Worm (Caenorhabditis elegans) whole organism, late embryonic: ENCODE data around the gene C55A6.1.
A peak's percentile ranks its signal among the peaks of the same experiment; 100 is the strongest.

Experiments used
- C08G9.2 ChIP-seq: sonication (generic microtip); optimal IDR thresholded peaks from 2 replicates; lab custom pipeline; 2016; ENCODE audit warnings: mild to moderate bottlenecking, missing genetic modification characterization, moderate library complexity, missing compliant biosample characterization
- C38D4.7 ChIP-seq: fragments of 200-800 bp; sonication (Bioruptor generic); optimal IDR thresholded peaks from 2 replicates; lab custom pipeline; 2018; ENCODE audit warnings: mild to moderate bottlenecking, missing genetic modification characterization, moderate library complexity, missing compliant biosample characterization
- F13H6.1 ChIP-seq: sonication (generic microtip); optimal IDR thresholded peaks from 2 replicates; lab custom pipeline; 2016; ENCODE audit warnings: missing genetic modification characterization, missing compliant biosample characterization
- K02D7.2 ChIP-seq: sonication (generic microtip); optimal IDR thresholded peaks from 2 replicates; lab custom pipeline; 2017; ENCODE audit warnings: mild to moderate bottlenecking, missing genetic modification characterization, missing compliant biosample characterization
- T23F11.4 ChIP-seq: fragments of 200-800 bp; sonication (Bioruptor generic); optimal IDR thresholded peaks from 2 replicates; lab custom pipeline; 2018; ENCODE audit warnings: mild to moderate bottlenecking, missing genetic modification characterization, missing compliant biosample characterization
- Y22D7AL.16 ChIP-seq: sonication (generic microtip); optimal IDR thresholded peaks from 2 replicates; lab custom pipeline; 2016; ENCODE audit warnings: missing genetic modification characterization, missing compliant biosample characterization
- ceh-18 ChIP-seq: sonication (generic microtip); optimal IDR thresholded peaks from 2 replicates; lab custom pipeline; 2016; ENCODE audit warnings: missing genetic modification characterization, missing compliant biosample characterization
- ceh-31 ChIP-seq: sonication (generic microtip); optimal IDR thresholded peaks from 2 replicates; lab custom pipeline; 2016; ENCODE audit warnings: missing genetic modification characterization, missing compliant biosample characterization
- ceh-48 ChIP-seq: sonication (generic microtip); optimal IDR thresholded peaks from 2 replicates; lab custom pipeline; 2016; ENCODE audit warnings: missing genetic modification characterization, inconsistent platforms, missing compliant biosample characterization
- ceh-9 ChIP-seq: sonication (generic microtip); optimal IDR thresholded peaks from 2 replicates; lab custom pipeline; 2016; ENCODE audit warnings: mild to moderate bottlenecking, missing genetic modification characterization, inconsistent platforms, missing compliant biosample characterization
- che-1 ChIP-seq: sonication (generic microtip); optimal IDR thresholded peaks from 2 replicates; lab custom pipeline; 2016; ENCODE audit warnings: mild to moderate bottlenecking, missing genetic modification characterization, missing compliant biosample characterization
- elt-2 ChIP-seq: sonication (generic microtip); optimal IDR thresholded peaks from 2 replicates; lab custom pipeline; 2016; ENCODE audit warnings: missing genetic modification reagents, missing genetic modification characterization, missing compliant biosample characterization
- elt-4 ChIP-seq: sonication (generic microtip); optimal IDR thresholded peaks from 2 replicates; lab custom pipeline; 2016; ENCODE audit warnings: missing genetic modification characterization, missing compliant biosample characterization
- ets-4 ChIP-seq: sonication (generic microtip); optimal IDR thresholded peaks from 2 replicates; lab custom pipeline; 2016; ENCODE audit warnings: missing genetic modification characterization, missing compliant biosample characterization
- fax-1 ChIP-seq: sonication (generic microtip); optimal IDR thresholded peaks from 2 replicates; lab custom pipeline; 2016; ENCODE audit warnings: missing genotype, missing genetic modification characterization, missing compliant biosample characterization
- fkh-10 ChIP-seq: fragments of 150-350 bp; optimal IDR thresholded peaks from 2 replicates; lab custom pipeline; 2014; ENCODE audit warnings: missing biosample characterization, missing genetic modification reagents, missing genetic modification characterization
- fkh-6 ChIP-seq: sonication (generic microtip); optimal IDR thresholded peaks from 2 replicates; lab custom pipeline; 2016; ENCODE audit warnings: missing genetic modification characterization, missing compliant biosample characterization
- hlh-15 ChIP-seq: sonication (generic microtip); optimal IDR thresholded peaks from 2 replicates; lab custom pipeline; 2016; ENCODE audit warnings: missing genetic modification characterization, missing compliant biosample characterization
- hlh-30 ChIP-seq: sonication (generic microtip); optimal IDR thresholded peaks from 2 replicates; lab custom pipeline; 2017; ENCODE audit warnings: antibody characterized with exemption, missing genetic modification characterization, missing compliant biosample characterization; ENCODE audit not compliant: insufficient read depth
- hlh-8 ChIP-seq: sonication (generic microtip); optimal IDR thresholded peaks from 2 replicates; lab custom pipeline; 2016; ENCODE audit warnings: missing genotype, missing genetic modification characterization, missing compliant biosample characterization
- lim-6 ChIP-seq: sonication (generic microtip); optimal IDR thresholded peaks from 2 replicates; lab custom pipeline; 2016; ENCODE audit warnings: missing genetic modification characterization, missing compliant biosample characterization
- nfya-1 ChIP-seq: sonication (generic microtip); optimal IDR thresholded peaks from 2 replicates; lab custom pipeline; 2017; ENCODE audit warnings: missing genetic modification characterization, mild to moderate bottlenecking, missing compliant biosample characterization, antibody characterized with exemption, moderate library complexity
- npax-4 ChIP-seq: sonication (generic microtip); optimal IDR thresholded peaks from 2 replicates; lab custom pipeline; 2016; ENCODE audit warnings: missing genetic modification characterization, missing compliant biosample characterization
- pqm-1 ChIP-seq: sonication (generic microtip); optimal IDR thresholded peaks from 2 replicates; lab custom pipeline; 2016; ENCODE audit warnings: missing genetic modification characterization, missing compliant biosample characterization
- ref-2 ChIP-seq: sonication (generic microtip); optimal IDR thresholded peaks from 2 replicates; lab custom pipeline; 2016; ENCODE audit warnings: missing genetic modification characterization, missing compliant biosample characterization
- rnt-1 ChIP-seq: sonication (generic microtip); optimal IDR thresholded peaks from 2 replicates; lab custom pipeline; 2016; ENCODE audit warnings: missing genetic modification characterization, missing compliant biosample characterization
- sdc-2 ChIP-seq: sonication (generic microtip); optimal IDR thresholded peaks from 2 replicates; lab custom pipeline; 2016; ENCODE audit warnings: missing genotype, missing genetic modification characterization, missing compliant biosample characterization
- sox-2 ChIP-seq: fragments of 200-800 bp; sonication (Bioruptor generic); IDR thresholded peaks from 2 replicates; pipeline ENCODE4 v1.3.6; 2022; ENCODE audit warnings: missing genetic modification reagents, missing genetic modification characterization, missing compliant biosample characterization
- sox-4 ChIP-seq: sonication (generic microtip); optimal IDR thresholded peaks from 2 replicates; lab custom pipeline; 2017; ENCODE audit warnings: mild to moderate bottlenecking, missing genetic modification characterization, inconsistent platforms, missing compliant biosample characterization
- tbx-2 ChIP-seq: sonication (generic microtip); optimal IDR thresholded peaks from 2 replicates; lab custom pipeline; 2016; ENCODE audit warnings: missing genetic modification characterization, missing compliant biosample characterization
- unc-3 ChIP-seq, 2 experiments: fragments of 200-800 bp in 1 of 2; sonication (Bioruptor generic) in 1 of 2; sonication (generic microtip) in 1 of 2; conservative IDR thresholded peaks in 1 of 2; optimal IDR thresholded peaks in 1 of 2; 2 replicates each; pipeline versions ENCODE4 v1.3.6 to Lab custom; 2016 to 2022; ENCODE audit warnings: missing compliant biosample characterization in 2 of 2, missing genetic modification characterization in 2 of 2, missing genetic modification reagents in 1 of 2
- unc-55 ChIP-seq: sonication (generic microtip); optimal IDR thresholded peaks from 2 replicates; lab custom pipeline; 2017; ENCODE audit warnings: missing biosample characterization, missing genetic modification reagents, missing genetic modification characterization
- zip-5 ChIP-seq: sonication (generic microtip); optimal IDR thresholded peaks from 2 replicates; lab custom pipeline; 2016; ENCODE audit warnings: missing genetic modification characterization, missing compliant biosample characterization
- ztf-16 ChIP-seq: sonication (generic microtip); optimal IDR thresholded peaks from 2 replicates; lab custom pipeline; 2017; ENCODE audit warnings: missing genetic modification characterization, missing compliant biosample characterization

The C55A6.1 gene

DNA sequence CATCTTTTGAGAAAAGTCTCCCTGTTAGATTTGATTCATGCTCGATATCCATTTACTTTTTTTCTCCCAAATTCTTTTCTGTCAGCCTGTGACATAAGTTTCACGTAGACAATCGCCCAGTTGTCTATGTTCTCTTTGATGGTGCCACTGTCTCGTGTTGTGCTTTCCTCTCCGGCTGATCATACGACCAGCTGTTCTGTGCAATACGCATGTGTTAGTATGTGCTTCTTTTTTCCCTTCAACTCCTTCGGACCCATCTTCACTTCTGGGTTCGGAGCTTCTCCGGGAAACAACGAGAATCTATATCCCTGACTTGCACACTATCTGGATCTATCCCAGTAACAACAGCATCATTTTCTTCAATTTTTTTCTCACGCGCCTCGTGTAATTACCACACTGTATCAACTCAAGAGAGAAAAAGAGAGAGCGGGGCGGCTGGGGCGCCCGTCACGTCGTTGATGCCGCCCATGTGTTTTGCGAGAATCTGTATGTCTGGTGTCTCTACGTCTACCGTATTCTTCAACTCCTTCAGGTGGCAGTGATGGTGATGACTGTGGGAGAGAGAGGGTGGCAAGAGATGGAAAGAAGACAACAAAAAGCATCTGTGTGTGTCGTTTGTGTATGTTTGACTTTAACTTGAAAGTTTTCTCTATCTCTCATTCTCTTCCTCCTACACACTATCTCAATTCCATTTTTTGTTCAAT lies 27.2 kb upstream of the C55A6.1 start:
- TF ChIP-seq K02D7.2 (tag; lab: Kevin White, UChicago) (no peak), T23F11.4 (peak; percentile 18), rnt-1 (tag; lab: Kevin White, UChicago) (peak; percentile 55), F13H6.1 (tag; lab: Kevin White, UChicago) (peak; percentile 6), pqm-1 (tag; lab: Kevin White, UChicago) (peak; percentile 4), tbx-2 (tag; lab: Kevin White, UChicago) (peak; percentile 55), ztf-16 (tag; lab: Kevin White, UChicago) (peak; percentile 30), ceh-31 (tag; lab: Kevin White, UChicago) (peak; percentile 44), unc-3 (GFP tag; conservative IDR thresholded peaks at IDR 0.05; lab: Robert Waterston, UW) (no peak), unc-3 (tag; optimal IDR thresholded peaks at IDR 0.05; lab: Kevin White, UChicago) (no peak), che-1 (tag; lab: Kevin White, UChicago) (no peak), hlh-8 (tag; lab: Kevin White, UChicago) (peak; percentile 92), sox-4 (tag; lab: Kevin White, UChicago) (no peak), C08G9.2 (tag; lab: Kevin White, UChicago) (peak; percentile 22), sdc-2 (tag; lab: Kevin White, UChicago) (peak; percentile 30), ets-4 (tag; lab: Kevin White, UChicago) (peak; percentile 33), ceh-18 (peak; percentile 96), sox-2 (GFP tag; lab: Robert Waterston, UW) (no peak), hlh-30 (tag; lab: Kevin White, UChicago) (peak; percentile 32), unc-55 (GFP tag; lab: Kevin White, UChicago) (peak; percentile 29)

DNA sequence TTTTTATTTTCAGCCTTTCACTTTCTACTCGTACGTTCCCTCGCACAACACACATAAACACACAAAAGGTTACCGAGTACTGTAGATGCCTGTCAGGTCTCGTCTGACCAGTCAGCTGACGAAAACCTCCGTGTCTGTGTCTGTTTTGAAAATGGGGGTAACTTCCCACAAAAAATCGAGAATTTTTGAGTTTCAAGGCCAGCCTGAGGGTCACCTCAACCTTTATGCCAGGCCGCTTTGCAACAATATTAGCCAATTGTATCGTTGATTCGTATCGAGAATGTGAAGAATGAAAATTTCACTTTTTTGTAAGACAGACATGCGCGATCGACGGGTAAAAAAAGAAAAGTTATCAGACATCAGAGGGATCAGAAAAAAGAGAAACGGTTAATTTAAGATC lies 26.3 kb upstream of the C55A6.1 start:
- TF ChIP-seq elt-4 (tag; lab: Kevin White, UChicago) (no peak), fkh-6 (tag; lab: Kevin White, UChicago) (no peak), lim-6 (tag; lab: Kevin White, UChicago) (no peak), npax-4 (tag; lab: Kevin White, UChicago) (no peak), nfya-1 (tag; lab: Kevin White, UChicago) (no peak), hlh-15 (tag; lab: Kevin White, UChicago) (no peak), C38D4.7 (no peak), pqm-1 (tag; lab: Kevin White, UChicago) (no peak), elt-2 (tag; lab: Kevin White, UChicago) (no peak), sdc-2 (tag; lab: Kevin White, UChicago) (no peak), ceh-9 (tag; lab: Kevin White, UChicago) (no peak), Y22D7AL.16 (no peak)

DNA sequence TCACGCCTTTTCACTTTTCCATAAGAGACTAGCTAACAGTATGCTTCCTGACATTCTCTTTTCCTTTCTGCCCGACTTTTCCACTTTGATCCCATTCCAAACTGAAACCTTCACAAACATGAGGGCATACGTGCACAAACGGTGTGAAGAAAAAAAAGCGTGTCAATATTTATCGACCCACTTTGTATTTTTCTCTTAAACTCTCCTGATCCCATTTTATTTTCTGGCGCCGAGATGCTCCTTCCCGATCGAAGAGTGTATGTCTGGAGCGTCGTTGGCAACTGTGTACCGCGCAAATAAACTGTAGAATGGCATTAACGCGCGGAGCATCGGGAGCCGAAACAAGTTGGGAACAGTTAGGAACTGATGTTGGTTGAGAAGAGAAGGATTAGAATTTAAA lies 24.8 kb upstream of the C55A6.1 start:
- TF ChIP-seq ztf-16 (tag; lab: Kevin White, UChicago) = no peak
- peak; percentile 6 for TF ChIP-seq ceh-18
- no peak for TF ChIP-seq ceh-48 (tag; lab: Kevin White, UChicago)
- TF ChIP-seq fkh-10 (GFP tag; lab: Kevin White, UChicago) = no peak
- no peak for TF ChIP-seq fax-1 (tag; lab: Kevin White, UChicago)

DNA sequence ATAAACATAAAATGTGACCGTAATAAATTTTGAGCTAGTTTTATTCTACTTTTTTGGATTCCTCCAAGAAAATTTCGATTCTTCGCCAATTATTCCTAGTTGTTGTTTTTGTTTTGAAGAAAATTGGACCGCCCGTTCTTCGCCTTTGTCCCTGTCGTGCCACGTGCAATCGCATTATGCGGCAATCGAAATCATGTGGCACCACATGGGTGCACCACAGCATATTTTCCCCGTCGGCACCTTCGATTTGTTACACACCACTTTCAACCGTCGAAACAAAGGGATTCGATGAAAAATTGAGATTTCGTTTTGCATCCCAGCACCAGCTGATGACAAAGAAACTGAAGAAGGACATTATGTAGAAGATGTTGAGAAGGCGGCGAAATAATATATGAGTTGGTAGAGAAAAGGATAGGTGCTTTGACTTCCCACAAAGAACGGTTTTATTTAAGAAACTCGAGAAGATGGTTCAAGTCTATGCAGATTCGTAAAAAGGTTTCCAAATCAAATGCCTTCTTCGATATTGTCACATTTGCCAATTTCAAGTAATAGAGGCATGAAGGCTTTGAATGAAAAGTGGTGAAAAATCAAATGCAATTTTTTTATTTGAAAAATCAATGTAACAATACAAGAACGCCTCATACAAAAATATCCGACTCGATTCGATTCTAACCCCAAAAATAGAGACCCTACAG lies 24.0 kb upstream of the C55A6.1 start:
- TF ChIP-seq ref-2 (peak; percentile 14), hlh-30 (tag; lab: Kevin White, UChicago) (peak; percentile 63), hlh-8 (tag; lab: Kevin White, UChicago) (peak; percentile 71), zip-5 (tag; lab: Kevin White, UChicago) (no peak)
